Worm (Caenorhabditis elegans): ENCODE measurements around the gene spe-49.

DNA sequence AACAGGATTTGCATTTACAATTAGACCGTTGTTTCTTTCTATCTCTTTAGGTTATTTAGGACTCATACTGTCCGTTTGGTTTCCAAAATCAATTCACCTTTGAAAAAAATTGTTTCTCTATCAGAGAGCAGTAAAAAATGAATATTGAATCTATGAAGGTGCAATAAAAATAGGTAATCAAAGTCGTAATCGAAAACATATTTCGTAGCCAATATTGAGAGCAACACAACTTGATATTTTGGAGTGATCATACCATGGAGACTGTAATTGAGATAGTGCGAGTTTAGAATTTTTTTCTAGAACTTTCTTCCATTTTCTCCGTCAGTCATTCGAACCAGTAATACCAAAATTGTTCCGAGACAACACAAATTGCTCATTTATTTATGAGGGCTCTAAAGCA, 10.6 kb upstream of the spe-49 start, which contains the start of gene F31F7.2:
- no peak for TF ChIP-seq med-1 (GFP tag; optimal IDR thresholded peaks at IDR 0.05; ENCODE audit: insufficient read depth)
- TF ChIP-seq flt-1 (GFP tag; IDR thresholded peaks at IDR 0.05): no peak
- TF ChIP-seq ztf-23 (GFP tag; IDR thresholded peaks at IDR 0.05): no peak
- no peak for TF ChIP-seq cog-1 (tag; optimal IDR thresholded peaks at IDR 0.05)
- no peak for TF ChIP-seq tab-1 (GFP tag; IDR thresholded peaks at IDR 0.05)
- TF ChIP-seq ref-1 (GFP tag; conservative IDR thresholded peaks at IDR 0.05): no peak
- TF ChIP-seq ztf-29 (GFP tag; IDR thresholded peaks at IDR 0.05): no peak
- TF ChIP-seq klf-2 (GFP tag; conservative IDR thresholded peaks at IDR 0.05): no peak
